Worm (Caenorhabditis elegans): ENCODE data around the gene T22F3.7.

ce11 chrV:3582086-3582485, 18.4 kb downstream of the T22F3.7 start:
- TF ChIP-seq unc-86 (tag; optimal IDR thresholded peaks at IDR 0.05) (no peak), pha-4 (tag; optimal IDR thresholded peaks at IDR 0.05) (no peak), sox-4 (tag; optimal IDR thresholded peaks at IDR 0.05) (no peak), ceh-30 (tag; optimal IDR thresholded peaks at IDR 0.05) (no peak), elt-2 (tag; optimal IDR thresholded peaks at IDR 0.05) (no peak), K09A11.1 (tag; optimal IDR thresholded peaks at IDR 0.05; ENCODE audit: insufficient read depth) (no peak), ets-4 (tag; optimal IDR thresholded peaks at IDR 0.05) (no peak)

All from whole organism, late embryonic.